Fruit fly (Drosophila melanogaster): ENCODE results near the gene CG10898.

CG10898 gene

dm6 chr3R:11566769-11567570 is 9.4 kb downstream of the CG10898 start, which contains the start of the genes fabp and sea:
Gene fabp (minus strand): TSS chr3R:11567054.
Gene sea (minus strand): TSS chr3R:11567054.
- TF ChIP-seq Sin3A (optimal IDR thresholded peaks at IDR 0.05), result no peak
- TF ChIP-seq insv (optimal IDR thresholded peaks at IDR 0.05), result no peak
- no peak for TF ChIP-seq h (optimal IDR thresholded peaks at IDR 0.05)
- no peak for TF ChIP-seq ttk (optimal IDR thresholded peaks at IDR 0.05)
- no peak for TF ChIP-seq psq (optimal IDR thresholded peaks at IDR 0.05)
- TF ChIP-seq Myc (optimal IDR thresholded peaks at IDR 0.05), result no peak

DNA sequence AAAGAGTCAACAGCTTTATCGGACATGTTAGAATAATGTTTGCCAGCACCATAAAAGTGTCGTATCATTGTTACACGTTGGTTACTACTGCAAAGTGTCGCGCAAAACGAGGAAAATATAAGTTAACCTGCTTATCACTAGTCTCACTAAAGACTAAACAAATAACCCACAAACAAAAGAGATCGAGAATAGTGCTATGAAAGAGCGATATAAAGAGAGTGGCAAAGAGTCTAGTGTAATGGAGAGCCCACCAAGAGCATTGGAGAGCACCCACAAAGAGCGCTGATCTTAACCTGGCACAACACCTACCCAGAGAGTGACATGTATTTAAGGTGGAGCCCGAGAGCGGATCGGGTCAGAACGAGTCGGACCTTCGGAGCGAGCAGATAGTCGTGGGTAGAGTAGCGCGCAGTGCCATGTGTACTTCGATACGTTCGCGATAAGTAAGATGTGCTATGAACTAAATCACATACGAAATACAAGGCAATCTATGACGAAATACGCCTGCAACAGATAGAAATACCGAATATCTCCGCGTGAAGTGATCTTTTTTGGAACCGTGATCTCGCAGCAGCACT is 11.4 kb downstream of the CG10898 start, which contains the start of gene Mrp4:
Gene Mrp4, plus strand, starts transcription at position 378 of the 578 bp plus-strand sequence.
- TF ChIP-seq h (optimal IDR thresholded peaks at IDR 0.05) (no peak), ttk (optimal IDR thresholded peaks at IDR 0.05) (no peak), psq (optimal IDR thresholded peaks at IDR 0.05) (no peak), insv (optimal IDR thresholded peaks at IDR 0.05) (no peak), Sin3A (optimal IDR thresholded peaks at IDR 0.05) (no peak), Myc (optimal IDR thresholded peaks at IDR 0.05) (no peak)

- TF ChIP-seq h (optimal IDR thresholded peaks at IDR 0.05) (no peak), ttk (optimal IDR thresholded peaks at IDR 0.05) (no peak)
Observed at dm6 chr3R:11569993-11570392, 12.4 kb downstream of the CG10898 start.

DNA sequence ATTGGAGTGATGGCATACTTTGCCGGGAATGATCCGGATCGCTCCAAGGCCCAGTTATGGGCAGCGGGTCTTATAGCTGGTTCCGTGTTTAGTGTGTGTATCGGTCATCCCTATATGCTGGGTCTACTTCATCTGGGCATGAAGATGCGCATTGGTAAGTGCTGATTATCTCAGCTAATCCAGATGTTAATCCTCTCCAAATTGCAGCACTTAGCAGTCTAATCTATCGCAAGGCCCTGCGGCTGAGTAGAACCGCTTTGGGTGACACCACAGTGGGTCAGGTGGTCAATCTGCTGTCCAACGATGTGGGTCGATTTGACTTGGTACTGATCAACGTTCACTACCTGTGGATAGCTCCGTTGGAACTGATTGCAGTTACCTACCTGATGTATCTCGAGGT is 13.8 kb downstream of the CG10898 start:
- no peak for TF ChIP-seq psq (optimal IDR thresholded peaks at IDR 0.05)
- TF ChIP-seq Myc (optimal IDR thresholded peaks at IDR 0.05), result no peak
- no peak for TF ChIP-seq Sin3A (optimal IDR thresholded peaks at IDR 0.05)
- TF ChIP-seq ttk (optimal IDR thresholded peaks at IDR 0.05), result no peak
- TF ChIP-seq h (optimal IDR thresholded peaks at IDR 0.05), result no peak
- no peak for TF ChIP-seq insv (optimal IDR thresholded peaks at IDR 0.05)

- no peak for TF ChIP-seq h (optimal IDR thresholded peaks at IDR 0.05)
- no peak for TF ChIP-seq Sin3A (optimal IDR thresholded peaks at IDR 0.05)
- TF ChIP-seq ttk (optimal IDR thresholded peaks at IDR 0.05), result no peak
- TF ChIP-seq Myc (optimal IDR thresholded peaks at IDR 0.05), result no peak
- no peak for TF ChIP-seq insv (optimal IDR thresholded peaks at IDR 0.05)
- TF ChIP-seq psq (optimal IDR thresholded peaks at IDR 0.05), result no peak
Observed at dm6 chr3R:11578645-11579044, 21.1 kb downstream of the CG10898 start, which contains the start of the genes CG6790 and CG5342. Gene CG6790 (minus strand): TSS chr3R:11578745. Gene CG5342 (plus strand): TSS chr3R:11578826.

- no peak for TF ChIP-seq ttk (optimal IDR thresholded peaks at IDR 0.05)
- no peak for TF ChIP-seq psq (optimal IDR thresholded peaks at IDR 0.05)
- TF ChIP-seq Myc (optimal IDR thresholded peaks at IDR 0.05), result no peak
- no peak for TF ChIP-seq h (optimal IDR thresholded peaks at IDR 0.05)
- TF ChIP-seq Sin3A (optimal IDR thresholded peaks at IDR 0.05), result no peak
- TF ChIP-seq insv (optimal IDR thresholded peaks at IDR 0.05), result no peak
Observed at dm6 chr3R:11581340-11582252, 24.0 kb downstream of the CG10898 start, which contains the start of gene wkd. Gene wkd (plus strand): TSS chr3R:11581576.

DNA sequence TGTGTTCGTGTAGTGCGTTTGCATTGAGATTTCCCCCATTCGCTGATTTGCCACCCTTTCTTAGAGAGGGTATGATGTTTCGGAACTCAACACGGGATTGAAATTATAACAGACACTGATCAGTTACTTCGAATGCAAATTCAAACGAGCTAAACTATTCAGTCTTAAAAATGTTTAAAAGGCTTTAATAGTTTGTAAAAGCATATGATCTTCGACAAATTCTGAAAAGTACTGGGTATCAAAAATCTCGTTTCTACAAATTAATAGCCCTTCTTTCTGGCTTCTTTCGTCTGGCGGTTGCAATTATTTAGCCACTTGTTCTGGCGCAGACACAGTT is 24.6 kb downstream of the CG10898 start:
- no peak for TF ChIP-seq Sin3A (optimal IDR thresholded peaks at IDR 0.05)

DNA sequence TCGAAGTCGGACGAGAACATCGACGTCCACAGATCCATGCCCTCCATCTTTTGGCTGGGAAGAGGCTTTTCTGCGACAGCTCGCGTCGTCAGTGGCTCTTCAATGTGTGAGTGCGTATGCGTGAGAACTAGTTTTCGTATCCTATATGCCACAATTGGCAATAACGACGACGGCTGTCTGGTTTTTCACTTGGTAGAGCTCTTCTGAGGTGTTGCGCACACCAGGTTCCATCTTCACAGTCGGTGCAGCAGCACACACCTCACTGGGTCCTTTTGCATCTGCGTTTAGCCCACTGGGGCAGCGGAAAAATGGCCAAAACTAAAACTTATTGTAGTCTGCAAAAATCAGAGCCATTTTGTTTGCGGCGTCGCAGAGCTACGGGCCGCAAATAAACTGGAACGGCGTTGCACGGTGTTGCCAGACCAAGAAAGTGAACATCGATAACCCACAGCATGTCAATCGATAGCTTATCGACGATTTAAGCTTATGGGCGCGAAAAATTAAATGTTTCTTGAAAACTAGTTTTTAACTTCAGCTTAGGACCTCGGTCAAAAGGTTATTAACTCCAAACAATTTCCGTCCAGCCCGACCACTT is 32.3 kb downstream of the CG10898 start, which contains the start of gene CG6791:
Gene CG6791, minus strand, starts transcription at position 383 of the 595 bp plus-strand sequence.
- TF ChIP-seq ttk (optimal IDR thresholded peaks at IDR 0.05), result no peak
- no peak for TF ChIP-seq Sin3A (optimal IDR thresholded peaks at IDR 0.05)
- TF ChIP-seq insv (optimal IDR thresholded peaks at IDR 0.05), result no peak
- no peak for TF ChIP-seq h (optimal IDR thresholded peaks at IDR 0.05)
- no peak for TF ChIP-seq Myc (optimal IDR thresholded peaks at IDR 0.05)
- no peak for TF ChIP-seq psq (optimal IDR thresholded peaks at IDR 0.05)

DNA sequence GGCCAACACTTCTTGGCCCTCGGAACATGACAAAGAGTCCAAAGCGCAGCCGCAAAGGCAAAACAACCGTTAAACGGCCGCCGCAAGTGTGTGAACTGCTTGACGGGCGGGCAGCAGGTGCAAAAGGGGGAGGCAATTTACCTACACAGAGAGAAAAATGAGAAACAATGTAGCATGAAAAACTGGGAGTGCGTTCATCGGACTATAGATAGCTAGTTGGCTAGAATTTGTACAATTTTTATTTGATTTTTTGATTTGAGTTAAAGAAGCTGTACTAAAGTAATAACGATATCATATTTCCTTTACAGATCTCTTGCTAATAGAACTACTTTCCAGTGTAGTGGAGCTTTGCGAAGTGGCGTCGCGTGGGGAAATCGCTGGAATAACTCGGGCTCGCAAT is 37.9 kb downstream of the CG10898 start:
- no peak for TF ChIP-seq h (optimal IDR thresholded peaks at IDR 0.05)
- no peak for TF ChIP-seq ttk (optimal IDR thresholded peaks at IDR 0.05)
- TF ChIP-seq psq (optimal IDR thresholded peaks at IDR 0.05), result no peak
- TF ChIP-seq insv (optimal IDR thresholded peaks at IDR 0.05), result no peak
- no peak for TF ChIP-seq Myc (optimal IDR thresholded peaks at IDR 0.05)
- TF ChIP-seq Sin3A (optimal IDR thresholded peaks at IDR 0.05), result no peak

DNA sequence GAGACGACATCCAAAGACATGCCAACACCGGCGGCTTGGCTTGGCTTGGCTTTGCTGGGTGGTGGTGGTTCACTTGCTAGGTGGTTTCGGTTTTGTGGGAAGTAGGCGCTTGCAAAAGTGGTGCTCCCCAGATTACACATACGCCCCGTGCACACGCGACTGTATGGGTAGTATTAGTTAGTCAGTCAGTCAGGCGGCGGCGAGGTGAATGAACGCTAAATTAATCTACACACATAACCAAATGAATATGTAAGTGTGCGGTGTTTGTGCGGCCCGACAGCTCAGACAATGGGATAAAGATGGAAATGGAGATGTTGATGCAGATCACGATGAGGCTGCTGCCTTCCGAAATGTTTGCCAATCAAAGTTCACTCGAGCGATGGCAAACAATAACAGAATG is 45.6 kb downstream of the CG10898 start:
- TF ChIP-seq Myc (optimal IDR thresholded peaks at IDR 0.05) (no peak), psq (optimal IDR thresholded peaks at IDR 0.05) (no peak), ttk (optimal IDR thresholded peaks at IDR 0.05) (no peak)

DNA sequence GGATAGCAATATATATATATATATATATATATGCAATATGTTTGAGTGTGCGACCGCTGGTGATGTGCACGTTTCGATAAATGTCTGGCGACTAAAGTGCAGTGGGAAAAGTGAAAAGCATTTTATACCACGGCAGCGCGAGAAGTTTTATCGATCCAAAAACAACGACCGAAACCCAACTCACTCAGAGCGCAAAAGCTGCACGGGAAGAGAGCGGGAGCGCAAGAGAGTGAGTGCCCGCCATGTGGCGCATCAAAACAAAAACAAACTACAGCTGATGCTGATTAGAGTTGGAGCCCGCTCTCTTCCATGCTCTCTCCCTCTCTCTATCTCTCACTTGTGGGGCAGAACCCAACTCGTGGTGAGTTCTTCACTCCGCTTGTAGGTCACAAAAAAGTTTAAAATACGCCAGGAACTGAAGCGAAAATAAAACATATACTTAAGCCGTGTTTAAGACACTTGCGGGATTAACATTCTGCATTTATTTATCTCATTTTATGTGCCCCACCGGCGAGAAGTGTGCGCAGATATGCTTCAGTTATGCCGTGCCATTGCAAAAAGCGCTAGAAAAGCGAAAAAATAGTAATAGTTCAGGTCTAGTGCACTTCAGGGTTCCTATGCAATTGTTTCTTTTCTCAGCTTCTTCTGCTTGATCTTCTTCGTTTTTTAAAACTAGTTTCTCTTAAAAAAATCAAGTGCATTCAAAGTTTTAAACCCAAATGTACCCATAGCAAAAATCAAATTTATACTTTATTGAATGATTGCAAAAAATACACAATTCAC is 47.3 kb downstream of the CG10898 start:
- TF ChIP-seq h (optimal IDR thresholded peaks at IDR 0.05) (no peak), Sin3A (optimal IDR thresholded peaks at IDR 0.05) (no peak), psq (optimal IDR thresholded peaks at IDR 0.05) (no peak), Myc (optimal IDR thresholded peaks at IDR 0.05) (no peak), ttk (optimal IDR thresholded peaks at IDR 0.05) (no peak), insv (optimal IDR thresholded peaks at IDR 0.05) (no peak)
